Worm (Caenorhabditis elegans) whole organism, L1 larva: Measurements from ENCODE around the gene srw-142.

Experiments
- blmp-1 ChIP-seq: fragments of 150-350 bp; optimal IDR thresholded peaks from 2 replicates; lab custom pipeline; 2014; ENCODE audit warnings: missing biosample characterization, missing genetic modification characterization
- egl-27 ChIP-seq, 2 experiments: fragments of 150-350 bp in 1 of 2; sonication (generic microtip); optimal IDR thresholded peaks; 3 replicates each; lab custom pipeline; 2017 to 2018; ENCODE audit warnings: missing biosample characterization in 2 of 2, missing genetic modification characterization in 2 of 2, missing genetic modification reagents in 2 of 2
- lin-13 ChIP-seq: fragments of 150-350 bp; optimal IDR thresholded peaks from 2 replicates; lab custom pipeline; 2014; ENCODE audit warnings: missing biosample characterization, missing genetic modification reagents, missing genetic modification characterization
- lin-35 ChIP-seq, 2 experiments: fragments of 150-350 bp; optimal IDR thresholded peaks; 2 replicates each; lab custom pipeline; 2014; ENCODE audit warnings: missing biosample characterization in 2 of 2, missing genetic modification characterization in 2 of 2, missing genetic modification reagents in 2 of 2
- lsy-2 ChIP-seq, 2 experiments: fragments of 150-350 bp; optimal IDR thresholded peaks; 2 replicates each; lab custom pipeline; 2014; ENCODE audit warnings: missing biosample characterization in 2 of 2, missing genetic modification characterization in 2 of 2
- mdl-1 ChIP-seq, 2 experiments: fragments of 150-350 bp; optimal IDR thresholded peaks; 2 replicates each; lab custom pipeline; 2014 to 2017; ENCODE audit warnings: missing biosample characterization in 2 of 2, missing genetic modification characterization in 2 of 2, inconsistent platforms in 1 of 2
- nhr-11 ChIP-seq: fragments of 150-350 bp; optimal IDR thresholded peaks from 2 replicates; lab custom pipeline; 2014; ENCODE audit warnings: missing biosample characterization, missing genetic modification characterization
- nhr-12 ChIP-seq: sonication (generic microtip); optimal IDR thresholded peaks from 2 replicates; lab custom pipeline; 2017; ENCODE audit warnings: missing biosample characterization, missing genetic modification characterization
- nhr-237 ChIP-seq: fragments of 150-350 bp; optimal IDR thresholded peaks from 2 replicates; lab custom pipeline; 2014; ENCODE audit warnings: missing biosample characterization, missing genetic modification characterization
- skn-1 ChIP-seq: fragments of 150-350 bp; optimal IDR thresholded peaks from 2 replicates; lab custom pipeline; 2014; ENCODE audit warnings: missing biosample characterization, missing genetic modification characterization
- snpc-4 ChIP-seq: fragments of 150-350 bp; optimal IDR thresholded peaks from 2 replicates; lab custom pipeline; 2014; ENCODE audit warnings: missing biosample characterization, missing genetic modification characterization
- unc-62 ChIP-seq: fragments of 150-350 bp; optimal IDR thresholded peaks from 2 replicates; lab custom pipeline; 2014; ENCODE audit warnings: missing biosample characterization, missing genetic modification reagents, missing genetic modification characterization

- TF ChIP-seq unc-62 (GFP tag; lab: Kevin White, UChicago) (no peak), nhr-11 (tag; lab: Kevin White, UChicago) (no peak), mdl-1 (tag; optimal IDR thresholded peaks at IDR 0.05; lab: Kevin White, UChicago) (no peak), lsy-2 (tag; optimal IDR thresholded peaks at IDR 0.05; lab: Kevin White, UChicago) (no peak), lin-13 (GFP tag; lab: Kevin White, UChicago) (no peak), skn-1 (tag; lab: Kevin White, UChicago) (no peak), snpc-4 (tag; lab: Kevin White, UChicago) (no peak), nhr-12 (tag; lab: Kevin White, UChicago) (no peak), blmp-1 (tag; lab: Kevin White, UChicago) (no peak), egl-27 (tag; optimal IDR thresholded peaks at IDR 0.05; lab: Kevin White, UChicago) (no peak), lin-35 (GFP tag; optimal IDR thresholded peaks at IDR 0.05; lab: Kevin White, UChicago) (no peak), nhr-237 (tag; lab: Kevin White, UChicago) (no peak)
Measured at ce11 chrV:2996105-2996504, 38.0 kb upstream of the srw-142 start, which contains the start of gene srw-120.
